Fruit fly (Drosophila melanogaster) whole organism, wandering third instar larva: Measurements from ENCODE around the gene Pmvk.

Experiments used
- Abd-B ChIP-seq: fragments of >200 bp; optimal IDR thresholded peaks from 2 replicates; lab custom pipeline; 2017; ENCODE audit warnings: missing biosample characterization, missing genetic modification characterization
- CG32264 ChIP-seq: fragments of 200-800 bp; sonication (Bioruptor generic); optimal IDR thresholded peaks from 2 replicates; lab custom pipeline; 2016; ENCODE audit warnings: missing biosample characterization, missing genetic modification characterization
- CG9705 ChIP-seq: fragments of 200-800 bp; sonication (Bioruptor generic); optimal IDR thresholded peaks from 2 replicates; lab custom pipeline; 2018; ENCODE audit warnings: missing biosample characterization, mild to moderate bottlenecking, missing genetic modification characterization
- CrebA ChIP-seq: fragments of 200-800 bp; sonication (Bioruptor generic); optimal IDR thresholded peaks from 2 replicates; lab custom pipeline; 2016; ENCODE audit warnings: missing biosample characterization, mild to moderate bottlenecking, missing genetic modification characterization, borderline replicate concordance
- Dfd ChIP-seq: fragments of >200 bp; optimal IDR thresholded peaks from 2 replicates; lab custom pipeline; 2017; ENCODE audit warnings: missing biosample characterization, missing genetic modification characterization
- Dif ChIP-seq: fragments of 200-275, 200-300 bp; sonication (Bioruptor generic); optimal IDR thresholded peaks from 2 replicates; lab custom pipeline; 2018; ENCODE audit warnings: missing biosample characterization, missing genetic modification characterization; ENCODE audit not compliant: partially characterized antibody
- GATAd ChIP-seq: sonication (Bioruptor generic); optimal IDR thresholded peaks from 2 replicates; lab custom pipeline; 2016; ENCODE audit warnings: missing biosample characterization, missing genetic modification characterization
- HLH106 ChIP-seq: fragments of 200-800 bp; optimal IDR thresholded peaks from 3 replicates; lab custom pipeline; 2019; ENCODE audit warnings: missing biosample characterization, mild to moderate bottlenecking, missing genetic modification characterization, moderate library complexity
- Hnf4 ChIP-seq: fragments of 200-800 bp; sonication (Bioruptor generic); optimal IDR thresholded peaks from 2 replicates; lab custom pipeline; 2016; ENCODE audit warnings: missing biosample characterization, mild to moderate bottlenecking, missing genetic modification characterization
- Hr78 ChIP-seq: fragments of >200 bp; optimal IDR thresholded peaks from 2 replicates; lab custom pipeline; 2017; ENCODE audit warnings: missing biosample characterization, missing genetic modification characterization
- Hr83 ChIP-seq: fragments of 200-300 bp; sonication (Bioruptor generic); optimal IDR thresholded peaks from 2 replicates; lab custom pipeline; 2016; ENCODE audit warnings: missing biosample characterization, mild to moderate bottlenecking, missing genetic modification characterization, moderate library complexity; ENCODE audit not compliant: poor library complexity, severe bottlenecking
- Jra ChIP-seq: sonication (Bioruptor generic); optimal IDR thresholded peaks from 2 replicates; lab custom pipeline; 2016; ENCODE audit warnings: missing biosample characterization, missing genetic modification characterization
- Mio ChIP-seq: sonication (Bioruptor generic); optimal IDR thresholded peaks from 2 replicates; lab custom pipeline; 2016; ENCODE audit warnings: missing biosample characterization, missing genetic modification characterization
- Myc ChIP-seq: fragments of >200 bp; optimal IDR thresholded peaks from 2 replicates; lab custom pipeline; 2017
- N ChIP-seq: fragments of >200 bp; optimal IDR thresholded peaks from 2 replicates; lab custom pipeline; 2018; ENCODE audit warnings: missing biosample characterization, missing external identifiers, missing genetic modification characterization
- OdsH ChIP-seq: fragments of 200-800 bp; sonication (Bioruptor generic); optimal IDR thresholded peaks from 2 replicates; lab custom pipeline; 2016; ENCODE audit warnings: missing biosample characterization, mild to moderate bottlenecking, missing genetic modification characterization
- Rel ChIP-seq, 2 experiments: fragments of 200-800 bp; sonication (Bioruptor generic) in 1 of 2; optimal IDR thresholded peaks; 2 replicates in 1 of 2; 3 replicates in 1 of 2; lab custom pipeline; 2016 to 2019; ENCODE audit warnings: mild to moderate bottlenecking in 2 of 2, missing biosample characterization in 2 of 2, missing genetic modification characterization in 2 of 2, moderate library complexity in 1 of 2
- Sp1 ChIP-seq: fragments of 200-800 bp; sonication (Bioruptor generic); optimal IDR thresholded peaks from 3 replicates; lab custom pipeline; 2019; ENCODE audit warnings: missing biosample characterization, mild to moderate bottlenecking, missing genetic modification characterization, moderate library complexity
- Vsx2 ChIP-seq: fragments of 200-300, 225-300 bp; sonication (Bioruptor generic); optimal IDR thresholded peaks from 2 replicates; lab custom pipeline; 2018; ENCODE audit warnings: missing biosample characterization, missing genetic modification characterization; ENCODE audit not compliant: partially characterized antibody
- br ChIP-seq: fragments of 200-800 bp; sonication (Bioruptor generic); optimal IDR thresholded peaks from 2 replicates; lab custom pipeline; 2016; ENCODE audit warnings: missing biosample characterization, missing genetic modification characterization
- brk ChIP-seq: fragments of 200-800 bp; sonication (Bioruptor generic); optimal IDR thresholded peaks from 2 replicates; lab custom pipeline; 2016; ENCODE audit warnings: missing biosample characterization, mild to moderate bottlenecking, missing genetic modification characterization
- dl ChIP-seq, 2 experiments: fragments of 175-275, 200-275 bp in 1 of 2; fragments of 200-275 bp in 1 of 2; sonication (Bioruptor generic); optimal IDR thresholded peaks; lab custom pipeline; 2018; ENCODE audit warnings: mild to moderate bottlenecking in 2 of 2, missing biosample characterization in 2 of 2, missing genetic modification characterization in 2 of 2, moderate library complexity in 2 of 2; ENCODE audit not compliant: partially characterized antibody in 2 of 2, insufficient read depth in 1 of 2
- dmrt93B ChIP-seq: fragments of 200-800 bp; sonication (Bioruptor generic); optimal IDR thresholded peaks from 2 replicates; lab custom pipeline; 2018; ENCODE audit warnings: missing biosample characterization, mild to moderate bottlenecking, missing genetic modification characterization
- dsf ChIP-seq: sonication (Bioruptor generic); optimal IDR thresholded peaks from 2 replicates; lab custom pipeline; 2016; ENCODE audit warnings: missing biosample characterization, missing genetic modification characterization, borderline replicate concordance
- ey ChIP-seq: fragments of 200-800 bp; sonication (Bioruptor generic); optimal IDR thresholded peaks from 2 replicates; lab custom pipeline; 2016; ENCODE audit warnings: missing biosample characterization, missing genetic modification characterization
- foxo ChIP-seq, 2 experiments: fragments of 200-800 bp; sonication (Bioruptor generic); optimal IDR thresholded peaks; 2 replicates in 1 of 2; 3 replicates in 1 of 2; lab custom pipeline; 2016 to 2017; ENCODE audit warnings: missing biosample characterization in 2 of 2, missing genetic modification characterization in 2 of 2
- fru ChIP-seq: fragments of 200-800 bp; sonication (Bioruptor generic); optimal IDR thresholded peaks from 3 replicates; lab custom pipeline; 2016; ENCODE audit warnings: missing biosample characterization, mild to moderate bottlenecking, missing genetic modification characterization
- h ChIP-seq: fragments of 200-800 bp; sonication (Bioruptor generic); optimal IDR thresholded peaks from 3 replicates; lab custom pipeline; 2016; ENCODE audit warnings: missing biosample characterization, mild to moderate bottlenecking, missing genetic modification characterization
- jim ChIP-seq: fragments of 175-275, 200-325 bp; sonication (Bioruptor generic); optimal IDR thresholded peaks from 2 replicates; lab custom pipeline; 2016; ENCODE audit warnings: missing biosample characterization, mild to moderate bottlenecking, missing genetic modification characterization
- lola ChIP-seq: fragments of >200 bp; optimal IDR thresholded peaks from 2 replicates; lab custom pipeline; 2017; ENCODE audit warnings: missing biosample characterization, missing genetic modification characterization
- pan ChIP-seq: fragments of >200 bp; optimal IDR thresholded peaks from 2 replicates; lab custom pipeline; 2017
- psq ChIP-seq: fragments of 200-800 bp; sonication (Bioruptor generic); optimal IDR thresholded peaks from 3 replicates; lab custom pipeline; 2017; ENCODE audit warnings: missing biosample characterization, mild to moderate bottlenecking, missing genetic modification characterization, moderate library complexity
- rgr ChIP-seq: fragments of 200-800 bp; sonication (Bioruptor generic); optimal IDR thresholded peaks from 3 replicates; lab custom pipeline; 2016; ENCODE audit warnings: missing biosample characterization, mild to moderate bottlenecking, missing genetic modification characterization
- sage ChIP-seq: fragments of 200-800 bp; sonication (Bioruptor generic); optimal IDR thresholded peaks from 2 replicates; lab custom pipeline; 2016; ENCODE audit warnings: missing biosample characterization, mild to moderate bottlenecking, missing genetic modification characterization
- sv ChIP-seq: fragments of 200-800 bp; sonication (Bioruptor generic); optimal IDR thresholded peaks from 3 replicates; lab custom pipeline; 2016; ENCODE audit warnings: missing biosample characterization, missing genetic modification characterization
- tai ChIP-seq: sonication (Bioruptor generic); optimal IDR thresholded peaks from 2 replicates; lab custom pipeline; 2016; ENCODE audit warnings: missing biosample characterization, missing genetic modification characterization
- usp ChIP-seq: fragments of >200 bp; optimal IDR thresholded peaks from 2 replicates; lab custom pipeline; 2017; ENCODE audit warnings: missing biosample characterization, missing genetic modification characterization
- woc ChIP-seq: sonication (Bioruptor generic); optimal IDR thresholded peaks from 2 replicates; lab custom pipeline; 2016; ENCODE audit warnings: missing biosample characterization, mild to moderate bottlenecking, missing genetic modification characterization

The Pmvk gene

DNA sequence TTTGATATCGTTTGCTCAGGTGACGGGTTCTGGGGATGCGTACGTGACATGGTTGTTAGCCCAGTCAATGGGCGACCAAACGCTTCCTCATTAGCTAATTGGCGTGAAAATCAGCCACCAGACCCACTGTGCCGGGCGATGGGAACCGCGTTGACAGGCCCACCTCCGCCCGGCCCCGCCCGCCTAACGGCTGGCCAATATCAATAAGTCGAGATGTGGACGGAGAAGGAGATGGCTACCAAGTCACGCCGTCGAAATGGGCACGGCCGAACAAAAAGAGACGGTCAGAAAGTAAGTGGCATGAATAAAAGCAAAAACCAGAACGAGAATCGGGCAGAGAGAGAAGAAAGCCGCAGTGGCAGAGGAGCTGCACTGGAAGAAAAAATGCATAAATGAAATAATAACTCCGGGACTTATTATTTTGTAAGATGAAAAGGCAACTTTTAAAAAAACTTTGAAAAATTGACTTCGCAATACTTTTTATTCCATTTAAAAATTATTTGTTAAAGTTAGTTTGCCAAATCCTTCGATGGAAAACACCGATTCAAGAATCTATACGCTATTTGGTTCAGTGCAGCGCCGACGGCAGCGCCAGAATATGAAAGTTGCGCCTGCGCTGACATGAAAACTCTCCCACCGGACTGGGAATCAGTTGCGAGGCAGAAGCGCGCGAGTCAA lies 42.2 kb downstream of the Pmvk start, which contains the start of gene CG13082:
TSS of gene CG13082 (plus strand) at position 647 of the 678 bp plus-strand sequence.
- peak; percentile 20 for TF ChIP-seq brk (GFP tag; lab: Kevin White, UChicago)
- no peak for TF ChIP-seq Abd-B (GFP tag; lab: Kevin White, UChicago)
- no peak for TF ChIP-seq Rel (GFP tag; optimal IDR thresholded peaks at IDR 0.05; lab: Kevin White, UChicago)
- peak; percentile 58 for TF ChIP-seq Rel (tag; optimal IDR thresholded peaks at IDR 0.05; lab: Kevin White, UChicago)
- TF ChIP-seq CrebA = no peak
- TF ChIP-seq psq = peak; percentile 88
- TF ChIP-seq Myc (lab: Kevin White, UChicago) = no peak
- TF ChIP-seq rgr = peak; percentile 84
- TF ChIP-seq GATAd (GFP tag; lab: Kevin White, UChicago) = no peak
- peak; percentile 12 for TF ChIP-seq Hr83 (GFP tag; lab: Kevin White, UChicago)
- TF ChIP-seq usp (GFP tag; lab: Kevin White, UChicago) = no peak
- peak; percentile 85 for TF ChIP-seq ey
- TF ChIP-seq foxo (GFP tag; optimal IDR thresholded peaks at IDR 0.05; lab: Kevin White, UChicago) = peak in 1 of 2 experiments; percentile 90
- TF ChIP-seq dmrt93B (GFP tag; lab: Kevin White, UChicago) = peak; percentile 75
- peak; percentile 65 for TF ChIP-seq CG32264
- peak; percentile 91 for TF ChIP-seq fru (GFP tag; lab: Kevin White, UChicago)
- peak; percentile 42 for TF ChIP-seq Jra
- TF ChIP-seq h (GFP tag; lab: Kevin White, UChicago) = peak; percentile 92
- TF ChIP-seq br (GFP tag; lab: Kevin White, UChicago) = peak; percentile 87
- no peak for TF ChIP-seq dl (GFP tag; optimal IDR thresholded peaks at IDR 0.05; lab: Kevin White, UChicago; ENCODE audit: insufficient read depth in 1 of 2, partially characterized antibody in 2 of 2)
- TF ChIP-seq lola (GFP tag; lab: Kevin White, UChicago) = no peak
- peak; percentile 87 for TF ChIP-seq HLH106 (tag; lab: Kevin White, UChicago)
- TF ChIP-seq sv (GFP tag; lab: Kevin White, UChicago) = no peak
- peak; percentile 80 for TF ChIP-seq Hnf4 (GFP tag; lab: Kevin White, UChicago)
- peak; percentile 73 for TF ChIP-seq CG9705 (GFP tag; lab: Kevin White, UChicago)
- no peak for TF ChIP-seq Hr78 (GFP tag; lab: Kevin White, UChicago)
- TF ChIP-seq Sp1 (GFP tag; lab: Kevin White, UChicago) = peak; percentile 88
- TF ChIP-seq Mio (GFP tag; lab: Kevin White, UChicago) = no peak
- TF ChIP-seq OdsH (GFP tag; lab: Kevin White, UChicago) = peak; percentile 82
- TF ChIP-seq Dif = no peak
- TF ChIP-seq Dfd (GFP tag; lab: Kevin White, UChicago) = no peak
- no peak for TF ChIP-seq Vsx2
- peak; percentile 44 for TF ChIP-seq dsf (GFP tag; lab: Kevin White, UChicago)
- peak; percentile 74 for TF ChIP-seq woc (GFP tag; lab: Kevin White, UChicago)
- no peak for TF ChIP-seq jim
- no peak for TF ChIP-seq tai (GFP tag; lab: Kevin White, UChicago)
- TF ChIP-seq N (GFP tag; lab: Kevin White, UChicago) = no peak
- TF ChIP-seq pan = no peak
- peak; percentile 29 for TF ChIP-seq sage (GFP tag; lab: Kevin White, UChicago)

DNA sequence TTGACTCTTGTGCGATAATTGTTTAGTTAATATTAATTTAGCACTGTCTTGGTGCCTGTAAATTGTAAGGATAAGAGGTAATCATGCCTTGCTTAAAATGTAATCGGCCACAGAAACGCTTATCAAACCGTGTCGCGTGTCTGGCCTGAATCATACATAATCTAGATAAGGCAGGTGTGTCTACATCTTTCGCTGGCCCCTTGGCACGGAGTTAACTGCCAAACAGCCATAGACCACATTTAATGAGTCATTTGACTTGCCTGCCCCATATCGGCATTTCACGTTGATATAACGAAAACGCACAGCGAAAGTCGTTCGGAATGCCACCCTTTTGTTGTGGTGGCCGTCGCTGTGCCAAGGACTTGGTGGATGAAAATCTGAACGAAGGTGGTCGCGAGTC lies 44.9 kb downstream of the Pmvk start, which contains the start of gene CG31697:
TSS of gene CG31697 (plus strand) at position 215 of the 400 bp plus-strand sequence.
- no peak for TF ChIP-seq dmrt93B (GFP tag; lab: Kevin White, UChicago)
- no peak for TF ChIP-seq sage (GFP tag; lab: Kevin White, UChicago)
- TF ChIP-seq OdsH (GFP tag; lab: Kevin White, UChicago) = no peak
- TF ChIP-seq h (GFP tag; lab: Kevin White, UChicago) = peak; percentile 86
- no peak for TF ChIP-seq dsf (GFP tag; lab: Kevin White, UChicago)
